Worm (Caenorhabditis elegans) whole organism, L4 larva: ENCODE results near the gene sftb-6.
A peak's percentile ranks its signal among the peaks of the same experiment; 100 is the strongest.

Experiments
- D1046.2 ChIP-seq: fragments of 200-800 bp; sonication (Bioruptor generic); IDR thresholded peaks from 2 replicates; pipeline ENCODE4 v1.3.6; 2022; ENCODE audit warnings: missing genetic modification characterization, missing compliant biosample characterization
- F37D6.2 ChIP-seq: sonication (generic microtip); optimal IDR thresholded peaks from 2 replicates; lab custom pipeline; 2016; ENCODE audit warnings: mild to moderate bottlenecking, missing genetic modification characterization, missing compliant biosample characterization
- F44E2.7 ChIP-seq: fragments of 200-800 bp; sonication (Bioruptor generic); IDR thresholded peaks from 2 replicates; pipeline ENCODE4 v2.1.2; 2022; ENCODE audit warnings: missing genetic modification characterization, missing compliant biosample characterization
- R02D3.7 ChIP-seq: fragments of 150-350 bp; sonication (generic microtip); optimal IDR thresholded peaks from 3 replicates; lab custom pipeline; 2014; ENCODE audit warnings: missing biosample characterization, missing genetic modification characterization
- T26A8.4 ChIP-seq: fragments of 200-800 bp; sonication (Bioruptor generic); IDR thresholded peaks from 2 replicates; pipeline ENCODE4 v1.3.6; 2022; ENCODE audit warnings: missing genetic modification characterization, missing compliant biosample characterization
- Y75B8A.6 ChIP-seq: fragments of 200-800 bp; sonication (Bioruptor generic); IDR thresholded peaks from 2 replicates; pipeline ENCODE4 v1.3.6; 2022; ENCODE audit warnings: missing genetic modification reagents, missing genetic modification characterization, missing compliant biosample characterization
- aha-1 ChIP-seq: fragments of 150-350 bp; peaks from one replicate; lab custom pipeline; 2014; ENCODE audit warnings: missing biosample characterization, missing genetic modification characterization
- ama-1 ChIP-seq: fragments of 150-350 bp; optimal IDR thresholded peaks from 2 replicates; lab custom pipeline; 2014; ENCODE audit warnings: inconsistent platforms, mixed read lengths
- ceh-20 ChIP-seq: fragments of 200-800 bp; sonication (Bioruptor generic); IDR thresholded peaks from 2 replicates; pipeline ENCODE4 v1.3.6; 2022; ENCODE audit warnings: missing genetic modification reagents, missing genetic modification characterization, missing compliant biosample characterization
- ceh-28 ChIP-seq: fragments of 150-350 bp; optimal IDR thresholded peaks from 2 replicates; lab custom pipeline; 2014; ENCODE audit warnings: missing biosample characterization, missing genetic modification reagents, missing genetic modification characterization
- ces-1 ChIP-seq: fragments of 150-350 bp; sonication (generic microtip); optimal IDR thresholded peaks from 4 replicates; lab custom pipeline; 2014; ENCODE audit warnings: missing biosample characterization, missing genetic modification reagents, missing genetic modification characterization
- dpl-1 ChIP-seq: fragments of 150-350 bp; optimal IDR thresholded peaks from 2 replicates; lab custom pipeline; 2014; ENCODE audit warnings: missing biosample characterization, missing genetic modification reagents, missing genetic modification characterization
- egl-27 ChIP-seq: sonication (generic microtip); optimal IDR thresholded peaks from 3 replicates; lab custom pipeline; 2017; ENCODE audit warnings: missing biosample characterization, missing genetic modification reagents, missing genetic modification characterization
- hif-1 ChIP-seq, 2 experiments: sonication (generic microtip); optimal IDR thresholded peaks; 2 replicates each; lab custom pipeline; 2016 to 2017; ENCODE audit warnings: missing compliant biosample characterization in 2 of 2, missing genetic modification characterization in 2 of 2, missing genetic modification reagents in 2 of 2, missing genotype in 2 of 2, mild to moderate bottlenecking in 1 of 2
- hmg-1.1 ChIP-seq: fragments of 200-800 bp; sonication (Bioruptor generic); IDR thresholded peaks from 2 replicates; pipeline ENCODE4 v1.3.6; 2022; ENCODE audit warnings: missing genetic modification reagents, missing genetic modification characterization, missing compliant biosample characterization
- jun-1 ChIP-seq: fragments of 150-350 bp; optimal IDR thresholded peaks from 2 replicates; lab custom pipeline; 2014; ENCODE audit warnings: missing biosample characterization, missing genetic modification reagents, missing genetic modification characterization
- lin-1 ChIP-seq: fragments of 200-800 bp; sonication (Bioruptor generic); IDR thresholded peaks from 2 replicates; pipeline ENCODE4 v1.3.6; 2022; ENCODE audit warnings: missing genetic modification reagents, missing genetic modification characterization, missing compliant biosample characterization
- lin-29 ChIP-seq: fragments of 200-800 bp; sonication (Bioruptor generic); IDR thresholded peaks from 2 replicates; pipeline ENCODE4 v1.3.6; 2022; ENCODE audit warnings: missing genetic modification reagents, missing genetic modification characterization, missing compliant biosample characterization
- lir-3 ChIP-seq: sonication (generic microtip); optimal IDR thresholded peaks from 2 replicates; lab custom pipeline; 2016; ENCODE audit warnings: mild to moderate bottlenecking, missing genetic modification characterization, missing compliant biosample characterization
- lsy-2 ChIP-seq, 2 experiments: fragments of 150-350 bp in 1 of 2; sonication (generic microtip) in 1 of 2; optimal IDR thresholded peaks; 2 replicates each; lab custom pipeline; 2014 to 2017; ENCODE audit warnings: missing biosample characterization in 2 of 2, missing genetic modification characterization in 2 of 2
- mep-1 ChIP-seq: fragments of 150-350 bp; sonication (generic microtip); optimal IDR thresholded peaks from 3 replicates; lab custom pipeline; 2014; ENCODE audit warnings: missing biosample characterization, missing genetic modification characterization
- mxl-2 ChIP-seq: fragments of 200-800 bp; sonication (Bioruptor generic); conservative IDR thresholded peaks from 2 replicates; pipeline ENCODE4 v1.3.6; 2022; ENCODE audit warnings: missing genetic modification reagents, missing genetic modification characterization, missing compliant biosample characterization
- nhr-102 ChIP-seq: sonication (generic microtip); optimal IDR thresholded peaks from 2 replicates; lab custom pipeline; 2016; ENCODE audit warnings: mild to moderate bottlenecking, missing genetic modification characterization, moderate library complexity, missing compliant biosample characterization
- nhr-41 ChIP-seq: fragments of 200-800 bp; sonication (Bioruptor generic); IDR thresholded peaks from 2 replicates; pipeline ENCODE4 v1.3.6; 2022; ENCODE audit warnings: missing genetic modification reagents, missing genetic modification characterization, missing compliant biosample characterization
- nhr-48 ChIP-seq: sonication (generic microtip); optimal IDR thresholded peaks from 2 replicates; lab custom pipeline; 2016; ENCODE audit warnings: mild to moderate bottlenecking, missing genetic modification characterization, missing compliant biosample characterization
- nhr-77 ChIP-seq: fragments of 150-350 bp; optimal IDR thresholded peaks from 2 replicates; lab custom pipeline; 2014; ENCODE audit warnings: missing biosample characterization, missing genetic modification characterization
- pha-4 ChIP-seq, 2 experiments: fragments of 150-350 bp in 1 of 2; fragments of 200-800 bp in 1 of 2; sonication (Bioruptor generic) in 1 of 2; IDR thresholded peaks in 1 of 2; optimal IDR thresholded peaks in 1 of 2; 2 replicates each; pipeline versions ENCODE4 v1.3.6 to Lab custom; 2014 to 2022; ENCODE audit warnings: missing genetic modification characterization in 2 of 2, missing genetic modification reagents in 2 of 2, missing biosample characterization in 1 of 2, missing compliant biosample characterization in 1 of 2
- pqm-1 ChIP-seq: sonication (generic microtip); optimal IDR thresholded peaks from 2 replicates; lab custom pipeline; 2017; ENCODE audit warnings: missing biosample characterization, missing genetic modification characterization
- snpc-1.2 ChIP-seq: fragments of 200-800 bp; sonication (Bioruptor generic); IDR thresholded peaks from 2 replicates; pipeline ENCODE4 v1.3.6; 2022; ENCODE audit warnings: missing genetic modification reagents, missing genetic modification characterization, missing compliant biosample characterization
- spr-1 ChIP-seq: sonication (generic microtip); optimal IDR thresholded peaks from 2 replicates; lab custom pipeline; 2016; ENCODE audit warnings: mild to moderate bottlenecking, missing genetic modification characterization, missing compliant biosample characterization
- tag-97 ChIP-seq: fragments of 200-800 bp; sonication (Bioruptor generic); IDR thresholded peaks from 2 replicates; pipeline ENCODE4 v1.3.6; 2022; ENCODE audit warnings: missing genetic modification characterization, missing compliant biosample characterization
- unc-130 ChIP-seq: sonication (generic microtip); optimal IDR thresholded peaks from 2 replicates; lab custom pipeline; 2016; ENCODE audit warnings: missing genetic modification reagents, missing genetic modification characterization, missing compliant biosample characterization
- zag-1 ChIP-seq: fragments of 150-350 bp; optimal IDR thresholded peaks from 2 replicates; lab custom pipeline; 2014; ENCODE audit warnings: missing biosample characterization, missing genetic modification characterization

sftb-6 gene

ce11 chrII:129770-130169 lies 31.6 kb downstream of the sftb-6 start:
- TF ChIP-seq pqm-1 (tag; lab: Kevin White, UChicago): no peak
- TF ChIP-seq spr-1 (tag; lab: Kevin White, UChicago): no peak
- TF ChIP-seq zag-1: no peak
- no peak for TF ChIP-seq ceh-28 (tag; lab: Kevin White, UChicago)
- TF ChIP-seq R02D3.7 (tag; lab: Kevin White, UChicago): no peak
- no peak for TF ChIP-seq unc-130 (GFP tag; lab: Kevin White, UChicago)
- TF ChIP-seq ama-1: no peak
- TF ChIP-seq nhr-48 (tag; lab: Kevin White, UChicago): no peak
- TF ChIP-seq nhr-102 (tag; lab: Kevin White, UChicago): no peak
- TF ChIP-seq ceh-20 (GFP tag; lab: Robert Waterston, UW): no peak
- TF ChIP-seq lin-1 (GFP tag; lab: Robert Waterston, UW): no peak
- no peak for TF ChIP-seq lir-3 (tag; lab: Kevin White, UChicago)
- no peak for TF ChIP-seq egl-27 (tag; lab: Kevin White, UChicago)
- TF ChIP-seq mep-1 (tag; lab: Kevin White, UChicago): no peak
- no peak for TF ChIP-seq dpl-1 (GFP tag; lab: Kevin White, UChicago)
- no peak for TF ChIP-seq snpc-1.2
- TF ChIP-seq T26A8.4 (GFP tag; lab: Robert Waterston, UW): no peak

ce11 chrII:133548-134275 lies 35.5 kb downstream of the sftb-6 start, which contains the start of gene cwn-1:
Gene cwn-1, minus strand, starts transcription at chrII:133598.
- no peak for TF ChIP-seq lsy-2 (tag; optimal IDR thresholded peaks at IDR 0.05; lab: Kevin White, UChicago)
- no peak for TF ChIP-seq jun-1 (tag; lab: Kevin White, UChicago)
- no peak for TF ChIP-seq pha-4 (GFP tag; IDR thresholded peaks at IDR 0.05; lab: Robert Waterston, UW)
- TF ChIP-seq pha-4 (tag; optimal IDR thresholded peaks at IDR 0.05; lab: Kevin White, UChicago): no peak
- no peak for TF ChIP-seq nhr-41 (GFP tag; lab: Robert Waterston, UW)
- no peak for TF ChIP-seq T26A8.4 (GFP tag; lab: Robert Waterston, UW)
- TF ChIP-seq ces-1 (GFP tag; lab: Kevin White, UChicago): no peak
- TF ChIP-seq Y75B8A.6 (GFP tag; lab: Robert Waterston, UW): no peak
- TF ChIP-seq hif-1 (tag; optimal IDR thresholded peaks at IDR 0.05; lab: Kevin White, UChicago): no peak
- no peak for TF ChIP-seq tag-97
- no peak for TF ChIP-seq lin-29
- no peak for TF ChIP-seq mxl-2 (GFP tag; lab: Robert Waterston, UW)
- TF ChIP-seq hmg-1.1: no peak
- no peak for TF ChIP-seq nhr-77 (tag; lab: Kevin White, UChicago)
- TF ChIP-seq F37D6.2 (tag; lab: Kevin White, UChicago): no peak
- TF ChIP-seq D1046.2 (GFP tag; lab: Robert Waterston, UW): no peak
- TF ChIP-seq, all 104 proteins: peak for 0

- TF ChIP-seq F37D6.2 (tag; lab: Kevin White, UChicago) (no peak), F44E2.7 (GFP tag; lab: Robert Waterston, UW) (no peak), ceh-20 (GFP tag; lab: Robert Waterston, UW) (no peak)
Observed at ce11 chrII:135166-135565, 37.0 kb downstream of the sftb-6 start, which contains the start of gene K10B4.1. Gene K10B4.1, plus strand, starts transcription at chrII:135466.

- TF ChIP-seq zag-1: no peak
- peak in 1 of 2 experiments; percentile 43 for TF ChIP-seq hif-1 (tag; optimal IDR thresholded peaks at IDR 0.05; lab: Kevin White, UChicago)
- peak; percentile 29 for TF ChIP-seq aha-1 (tag; lab: Kevin White, UChicago)
Observed at ce11 chrII:146933-147332, 48.7 kb downstream of the sftb-6 start, which contains the start of gene T25D3.4. Gene T25D3.4, plus strand, starts transcription at chrII:147233.
